Worm (Caenorhabditis elegans) whole organism, L1 larva: ENCODE data around the gene F26F12.2.

ENCODE experiments used
- C04F5.9 ChIP-seq: sonication (generic microtip); optimal IDR thresholded peaks from 2 replicates; lab custom pipeline; 2016; ENCODE audit warnings: missing genetic modification characterization, missing compliant biosample characterization
- C16A3.4 ChIP-seq: fragments of 150-350 bp; optimal IDR thresholded peaks from 2 replicates; lab custom pipeline; 2014; ENCODE audit warnings: missing biosample characterization, missing genetic modification characterization
- C34B4.2 ChIP-seq: sonication (generic microtip); optimal IDR thresholded peaks from 2 replicates; lab custom pipeline; 2017; ENCODE audit warnings: mild to moderate bottlenecking, missing genetic modification characterization, missing compliant biosample characterization
- F16B12.6 ChIP-seq: fragments of 150-350 bp; optimal IDR thresholded peaks from 2 replicates; lab custom pipeline; 2014; ENCODE audit warnings: missing biosample characterization, missing genetic modification characterization
- blmp-1 ChIP-seq: fragments of 150-350 bp; optimal IDR thresholded peaks from 2 replicates; lab custom pipeline; 2014; ENCODE audit warnings: missing biosample characterization, missing genetic modification characterization
- ces-1 ChIP-seq: fragments of 150-350 bp; optimal IDR thresholded peaks from 2 replicates; lab custom pipeline; 2014; ENCODE audit warnings: missing biosample characterization, missing genetic modification reagents, missing genetic modification characterization
- dpl-1 ChIP-seq, 3 experiments: fragments of 150-350 bp in 2 of 3; sonication (generic microtip) in 1 of 3; optimal IDR thresholded peaks; 2 replicates each; lab custom pipeline; 2014 to 2017; ENCODE audit warnings: missing biosample characterization in 3 of 3, missing genetic modification characterization in 3 of 3, missing genetic modification reagents in 3 of 3
- dsc-1 ChIP-seq: sonication (generic microtip); optimal IDR thresholded peaks from 2 replicates; lab custom pipeline; 2016; ENCODE audit warnings: mild to moderate bottlenecking, missing genetic modification characterization, missing compliant biosample characterization
- efl-1 ChIP-seq, 4 experiments: fragments of 150-350 bp; optimal IDR thresholded peaks in 3 of 4; peaks in 1 of 4; 1 replicate in 1 of 4; 2 replicates in 3 of 4; lab custom pipeline; 2014; ENCODE audit warnings: missing biosample characterization in 2 of 4, missing genetic modification characterization in 2 of 4, missing genetic modification reagents in 2 of 4
- egl-27 ChIP-seq, 2 experiments: fragments of 150-350 bp in 1 of 2; sonication (generic microtip); optimal IDR thresholded peaks; 3 replicates each; lab custom pipeline; 2017 to 2018; ENCODE audit warnings: missing biosample characterization in 2 of 2, missing genetic modification characterization in 2 of 2, missing genetic modification reagents in 2 of 2
- elt-2 ChIP-seq: sonication (generic microtip); optimal IDR thresholded peaks from 2 replicates; lab custom pipeline; 2016; ENCODE audit warnings: missing genetic modification characterization, mild to moderate bottlenecking, inconsistent platforms, missing compliant biosample characterization, missing genetic modification reagents
- fkh-10 ChIP-seq: sonication (generic microtip); optimal IDR thresholded peaks from 2 replicates; lab custom pipeline; 2017; ENCODE audit warnings: missing biosample characterization, missing genetic modification reagents, missing genetic modification characterization
- fos-1 ChIP-seq: fragments of 150-350 bp; optimal IDR thresholded peaks from 2 replicates; lab custom pipeline; 2014; ENCODE audit warnings: missing biosample characterization, missing genetic modification characterization
- hpl-2 ChIP-seq: fragments of 150-350 bp; optimal IDR thresholded peaks from 2 replicates; lab custom pipeline; 2014; ENCODE audit warnings: missing biosample characterization, missing genetic modification reagents, missing genetic modification characterization
- irx-1 ChIP-seq: sonication (generic microtip); optimal IDR thresholded peaks from 2 replicates; lab custom pipeline; 2016; ENCODE audit warnings: missing genetic modification characterization, missing compliant biosample characterization
- isw-1 ChIP-seq: fragments of 200-800 bp; sonication (Bioruptor generic); IDR thresholded peaks from 2 replicates; pipeline ENCODE4 v1.3.6; 2022; ENCODE audit warnings: missing genetic modification characterization, missing compliant biosample characterization
- jun-1 ChIP-seq: fragments of 150-350 bp; optimal IDR thresholded peaks from 2 replicates; lab custom pipeline; 2014; ENCODE audit warnings: missing biosample characterization, missing genetic modification reagents, missing genetic modification characterization
- lin-13 ChIP-seq: fragments of 150-350 bp; optimal IDR thresholded peaks from 2 replicates; lab custom pipeline; 2014; ENCODE audit warnings: missing biosample characterization, missing genetic modification reagents, missing genetic modification characterization
- lin-14 ChIP-seq: fragments of 200-800 bp; sonication (Bioruptor generic); optimal IDR thresholded peaks from 2 replicates; lab custom pipeline; 2018; ENCODE audit warnings: mild to moderate bottlenecking, missing genetic modification characterization, moderate library complexity, missing compliant biosample characterization
- lin-35 ChIP-seq, 2 experiments: fragments of 150-350 bp; optimal IDR thresholded peaks; 2 replicates each; lab custom pipeline; 2014; ENCODE audit warnings: missing biosample characterization in 2 of 2, missing genetic modification characterization in 2 of 2, missing genetic modification reagents in 2 of 2
- lin-39 ChIP-seq: fragments of 150-350 bp; optimal IDR thresholded peaks from 2 replicates; lab custom pipeline; 2014; ENCODE audit warnings: missing biosample characterization, missing genetic modification reagents, missing genetic modification characterization
- lir-3 ChIP-seq: sonication (generic microtip); optimal IDR thresholded peaks from 2 replicates; lab custom pipeline; 2016; ENCODE audit warnings: mild to moderate bottlenecking, missing genetic modification characterization, moderate library complexity, missing compliant biosample characterization; ENCODE audit not compliant: poor library complexity
- mep-1 ChIP-seq: fragments of 150-350 bp; optimal IDR thresholded peaks from 2 replicates; lab custom pipeline; 2014; ENCODE audit warnings: missing biosample characterization, missing genetic modification characterization
- nhr-12 ChIP-seq: sonication (generic microtip); optimal IDR thresholded peaks from 2 replicates; lab custom pipeline; 2017; ENCODE audit warnings: missing biosample characterization, missing genetic modification characterization
- nhr-28 ChIP-seq: fragments of 150-350 bp; optimal IDR thresholded peaks from 2 replicates; lab custom pipeline; 2014; ENCODE audit warnings: missing biosample characterization, missing genetic modification characterization
- nhr-71 ChIP-seq: sonication (generic microtip); optimal IDR thresholded peaks from 2 replicates; lab custom pipeline; 2016; ENCODE audit warnings: mild to moderate bottlenecking, missing genetic modification characterization, moderate library complexity, missing compliant biosample characterization
- nhr-77 ChIP-seq: fragments of 150-350 bp; optimal IDR thresholded peaks from 2 replicates; lab custom pipeline; 2014; ENCODE audit warnings: missing biosample characterization, missing genetic modification characterization
- nhr-84 ChIP-seq: sonication (generic microtip); optimal IDR thresholded peaks from 2 replicates; lab custom pipeline; 2017; ENCODE audit warnings: missing biosample characterization, missing genetic modification characterization
- nhr-85 ChIP-seq: sonication (generic microtip); peaks from one replicate; lab custom pipeline; 2016; ENCODE audit warnings: missing genetic modification characterization, inconsistent platforms, missing compliant biosample characterization
- nhr-90 ChIP-seq: sonication (generic microtip); optimal IDR thresholded peaks from 2 replicates; lab custom pipeline; 2016; ENCODE audit warnings: mild to moderate bottlenecking, missing genetic modification characterization, missing compliant biosample characterization; ENCODE audit not compliant: poor library complexity
- rnt-1 ChIP-seq: sonication (generic microtip); optimal IDR thresholded peaks from 2 replicates; lab custom pipeline; 2016; ENCODE audit warnings: mild to moderate bottlenecking, missing genetic modification characterization, moderate library complexity, missing compliant biosample characterization
- snu-23 ChIP-seq: sonication (generic microtip); optimal IDR thresholded peaks from 2 replicates; lab custom pipeline; 2016; ENCODE audit warnings: missing genetic modification characterization, missing compliant biosample characterization
- sptf-1 ChIP-seq: fragments of 150-350 bp; optimal IDR thresholded peaks from 2 replicates; lab custom pipeline; 2014; ENCODE audit warnings: missing biosample characterization, missing genetic modification characterization
- tlp-1 ChIP-seq: fragments of 150-350 bp; optimal IDR thresholded peaks from 2 replicates; lab custom pipeline; 2014; ENCODE audit warnings: missing biosample characterization, missing genetic modification characterization
- unc-30 ChIP-seq: sonication (generic microtip); optimal IDR thresholded peaks from 2 replicates; lab custom pipeline; 2017; ENCODE audit warnings: missing biosample characterization, missing genetic modification characterization
- unc-86 ChIP-seq: sonication (generic microtip); optimal IDR thresholded peaks from 2 replicates; lab custom pipeline; 2016; ENCODE audit warnings: missing genetic modification characterization, missing compliant biosample characterization
- unc-98 ChIP-seq: fragments of 200-800 bp; sonication (Bioruptor generic); IDR thresholded peaks from 2 replicates; pipeline ENCODE4 v1.3.6; 2022; ENCODE audit warnings: missing genetic modification characterization, missing compliant biosample characterization
- xbp-1 ChIP-seq: sonication (generic microtip); optimal IDR thresholded peaks from 2 replicates; lab custom pipeline; 2016; ENCODE audit warnings: missing genetic modification characterization, missing compliant biosample characterization
- ztf-11 ChIP-seq, 2 experiments: sonication (generic microtip); optimal IDR thresholded peaks; 2 replicates each; lab custom pipeline; 2016 to 2017; ENCODE audit warnings: missing genetic modification characterization in 2 of 2, missing biosample characterization in 1 of 2, missing compliant biosample characterization in 1 of 2
- ztf-4 ChIP-seq: fragments of 150-350 bp; optimal IDR thresholded peaks from 2 replicates; lab custom pipeline; 2014; ENCODE audit warnings: missing biosample characterization, missing genetic modification characterization

F26F12.2 gene

ce11 chrV:5848015-5848609 lies 9.7 kb upstream of the F26F12.2 start (continued):
- TF ChIP-seq ztf-4 (tag; lab: Kevin White, UChicago) (no peak), lir-3 (tag; lab: Kevin White, UChicago) (no peak), blmp-1 (peak; percentile 65), efl-1 (optimal IDR thresholded peaks at IDR 0.05; lab: Kevin White, UChicago) (no peak), efl-1 (GFP tag; optimal IDR thresholded peaks at IDR 0.05 in 1 of 2; lab: Kevin White, UChicago) (peak in 1 of 2 experiments; percentile 94), nhr-90 (no peak), hpl-2 (GFP tag; lab: Kevin White, UChicago) (no peak), xbp-1 (tag; lab: Kevin White, UChicago) (no peak), mep-1 (tag; lab: Kevin White, UChicago) (no peak), rnt-1 (tag; lab: Kevin White, UChicago) (no peak), unc-86 (tag; lab: Kevin White, UChicago) (no peak), irx-1 (tag; lab: Kevin White, UChicago) (no peak), dsc-1 (tag; lab: Kevin White, UChicago) (no peak), lin-13 (GFP tag; lab: Kevin White, UChicago) (no peak), tlp-1 (tag; lab: Kevin White, UChicago) (no peak), nhr-71 (tag; lab: Kevin White, UChicago) (peak; percentile 13), C04F5.9 (tag; lab: Kevin White, UChicago) (no peak), C34B4.2 (tag; lab: Kevin White, UChicago) (no peak), lin-35 (GFP tag; optimal IDR thresholded peaks at IDR 0.05; lab: Kevin White, UChicago) (peak in 1 of 2 experiments; percentile 25), isw-1 (GFP tag; lab: Robert Waterston, UW) (no peak), sptf-1 (tag; lab: Kevin White, UChicago) (no peak), F16B12.6 (no peak)

DNA sequence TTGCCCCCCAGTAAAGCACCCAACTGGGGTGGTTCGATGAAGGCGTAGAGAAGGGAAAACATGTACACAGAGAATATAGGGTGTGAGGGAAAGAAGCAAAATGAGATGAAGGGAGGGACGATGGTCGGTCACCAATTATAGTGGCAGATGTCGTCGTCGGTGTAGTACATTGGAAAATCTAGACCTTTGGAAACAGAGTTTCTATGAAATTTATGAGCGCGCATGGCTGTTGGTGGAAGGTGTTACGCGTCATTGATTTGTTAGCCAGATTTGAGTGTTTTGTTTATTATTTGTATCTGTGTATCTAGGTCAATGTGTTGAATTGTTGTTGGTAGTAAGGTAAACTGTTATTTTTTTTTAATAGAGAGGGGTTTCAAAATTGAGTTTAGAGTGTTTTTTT lies 8.3 kb upstream of the F26F12.2 start:
- TF ChIP-seq elt-2 (tag; lab: Kevin White, UChicago) (no peak), nhr-77 (no peak), efl-1 (optimal IDR thresholded peaks at IDR 0.05; lab: Kevin White, UChicago) (no peak), efl-1 (GFP tag; optimal IDR thresholded peaks at IDR 0.05 in 1 of 2; lab: Kevin White, UChicago) (peak in 1 of 2 experiments; percentile 84), lir-3 (tag; lab: Kevin White, UChicago) (no peak), lin-14 (GFP tag; lab: Kevin White, UChicago) (peak; percentile 39), dsc-1 (tag; lab: Kevin White, UChicago) (no peak), C04F5.9 (tag; lab: Kevin White, UChicago) (no peak), snu-23 (GFP tag; lab: Kevin White, UChicago) (peak; percentile 20), unc-98 (GFP tag; lab: Robert Waterston, UW) (no peak), fos-1 (tag; lab: Kevin White, UChicago) (no peak), lin-39 (no peak), dpl-1 (GFP tag; optimal IDR thresholded peaks at IDR 0.05; lab: Kevin White, UChicago) (no peak), mep-1 (tag; lab: Kevin White, UChicago) (no peak), unc-30 (no peak), jun-1 (tag; lab: Kevin White, UChicago) (no peak), nhr-28 (tag; lab: Kevin White, UChicago) (no peak), nhr-84 (no peak), ztf-4 (tag; lab: Kevin White, UChicago) (no peak), nhr-12 (tag; lab: Kevin White, UChicago) (no peak), C16A3.4 (tag; lab: Kevin White, UChicago) (no peak), ces-1 (GFP tag; lab: Kevin White, UChicago) (no peak), egl-27 (tag; optimal IDR thresholded peaks at IDR 0.05; lab: Kevin White, UChicago) (no peak), blmp-1 (peak; percentile 28), fkh-10 (GFP tag; lab: Kevin White, UChicago) (no peak), lin-35 (GFP tag; optimal IDR thresholded peaks at IDR 0.05; lab: Kevin White, UChicago) (peak in 1 of 2 experiments; percentile 3), ztf-11 (tag; optimal IDR thresholded peaks at IDR 0.05; lab: Kevin White, UChicago) (no peak), nhr-85 (peak; percentile 61), rnt-1 (tag; lab: Kevin White, UChicago) (no peak)
